Worm (Caenorhabditis elegans) whole organism, mixed stage, embryonic: ENCODE data around the gene gyg-2.

Experiments used
- M03D4.4 ChIP-seq: sonication (generic microtip); optimal IDR thresholded peaks from 2 replicates; lab custom pipeline; 2017; ENCODE audit warnings: mild to moderate bottlenecking, missing genetic modification characterization, missing compliant biosample characterization
- bed-3 ChIP-seq: fragments of 200-800 bp; sonication (Bioruptor generic); optimal IDR thresholded peaks from 3 replicates; lab custom pipeline; 2018; ENCODE audit warnings: mild to moderate bottlenecking, missing genetic modification characterization, moderate library complexity, missing compliant biosample characterization
- blmp-1 ChIP-seq: fragments of 150-350 bp; optimal IDR thresholded peaks from 2 replicates; lab custom pipeline; 2014; ENCODE audit warnings: missing biosample characterization, missing genetic modification characterization
- ceh-39 ChIP-seq: fragments of 150-350 bp; optimal IDR thresholded peaks from 2 replicates; lab custom pipeline; 2014; ENCODE audit warnings: missing biosample characterization, missing genetic modification characterization
- ceh-43 ChIP-seq: fragments of 200-800 bp; sonication (Bioruptor generic); optimal IDR thresholded peaks from 2 replicates; lab custom pipeline; 2018; ENCODE audit warnings: mild to moderate bottlenecking, missing genetic modification characterization, moderate library complexity, missing compliant biosample characterization
- ceh-83 ChIP-seq: fragments of 200-800 bp; sonication (Bioruptor generic); optimal IDR thresholded peaks from 2 replicates; lab custom pipeline; 2018; ENCODE audit warnings: mild to moderate bottlenecking, missing genetic modification characterization, missing compliant biosample characterization
- ces-1 ChIP-seq: fragments of 150-350 bp; optimal IDR thresholded peaks from 2 replicates; lab custom pipeline; 2014; ENCODE audit warnings: missing biosample characterization, missing genetic modification reagents, missing genetic modification characterization
- cnd-1 ChIP-seq: fragments of 200-800 bp; sonication (Bioruptor generic); optimal IDR thresholded peaks from 2 replicates; lab custom pipeline; 2018; ENCODE audit warnings: mild to moderate bottlenecking, missing genetic modification characterization, missing compliant biosample characterization
- drap-1 ChIP-seq: fragments of 200-800 bp; sonication (Bioruptor generic); optimal IDR thresholded peaks from 3 replicates; lab custom pipeline; 2018; ENCODE audit warnings: mild to moderate bottlenecking, missing genetic modification characterization, missing compliant biosample characterization
- elt-1 ChIP-seq: sonication (generic microtip); optimal IDR thresholded peaks from 2 replicates; lab custom pipeline; 2017; ENCODE audit warnings: missing genetic modification characterization, mild to moderate bottlenecking, missing compliant biosample characterization, antibody characterized with exemption, moderate library complexity, borderline replicate concordance; ENCODE audit not compliant: insufficient read depth
- elt-3 ChIP-seq: fragments of 150-350 bp; optimal IDR thresholded peaks from 2 replicates; lab custom pipeline; 2014; ENCODE audit warnings: missing biosample characterization, missing genetic modification characterization
- ham-2 ChIP-seq: fragments of 200-800 bp; sonication (Bioruptor generic); optimal IDR thresholded peaks from 2 replicates; lab custom pipeline; 2018; ENCODE audit warnings: mild to moderate bottlenecking, missing genetic modification characterization, missing compliant biosample characterization
- hlh-1 ChIP-seq: fragments of 150-350 bp; optimal IDR thresholded peaks from 2 replicates; lab custom pipeline; 2014; ENCODE audit warnings: missing biosample characterization, missing genetic modification reagents, missing genetic modification characterization
- lin-13 ChIP-seq: fragments of 150-350 bp; optimal IDR thresholded peaks from 2 replicates; lab custom pipeline; 2014; ENCODE audit warnings: missing biosample characterization, missing genetic modification characterization
- lsy-2 ChIP-seq: fragments of 150-350 bp; optimal IDR thresholded peaks from 2 replicates; lab custom pipeline; 2014; ENCODE audit warnings: missing biosample characterization, missing genetic modification characterization
- mab-5 ChIP-seq: fragments of 150-350 bp; optimal IDR thresholded peaks from 2 replicates; lab custom pipeline; 2014; ENCODE audit warnings: missing biosample characterization, missing genetic modification characterization
- mep-1 ChIP-seq: fragments of 150-350 bp; optimal IDR thresholded peaks from 2 replicates; lab custom pipeline; 2017; ENCODE audit warnings: missing biosample characterization, missing genetic modification reagents, missing genetic modification characterization, inconsistent platforms
- mls-2 ChIP-seq: sonication (generic microtip); optimal IDR thresholded peaks from 2 replicates; lab custom pipeline; 2016; ENCODE audit warnings: mild to moderate bottlenecking, missing genetic modification characterization, moderate library complexity, missing compliant biosample characterization
- nhr-12 ChIP-seq: fragments of 150-350 bp; optimal IDR thresholded peaks from 2 replicates; lab custom pipeline; 2014; ENCODE audit warnings: missing biosample characterization, missing genetic modification characterization
- nhr-2 ChIP-seq: fragments of 150-350 bp; optimal IDR thresholded peaks from 2 replicates; lab custom pipeline; 2014; ENCODE audit warnings: missing biosample characterization, missing genetic modification characterization
- nhr-28 ChIP-seq: fragments of 150-350 bp; optimal IDR thresholded peaks from 2 replicates; lab custom pipeline; 2014; ENCODE audit warnings: missing biosample characterization, missing genetic modification characterization
- nhr-76 ChIP-seq: sonication (generic microtip); optimal IDR thresholded peaks from 2 replicates; lab custom pipeline; 2017; ENCODE audit warnings: missing biosample characterization, missing genetic modification characterization
- pha-4 ChIP-seq: fragments of 150-350 bp; optimal IDR thresholded peaks from 2 replicates; lab custom pipeline; 2018; ENCODE audit warnings: missing biosample characterization, missing genetic modification reagents, missing genetic modification characterization
- sem-2 ChIP-seq: fragments of 200-800 bp; sonication (Bioruptor generic); optimal IDR thresholded peaks from 2 replicates; lab custom pipeline; 2018; ENCODE audit warnings: mild to moderate bottlenecking, missing genetic modification characterization, missing compliant biosample characterization
- sptf-1 ChIP-seq: sonication (generic microtip); optimal IDR thresholded peaks from 2 replicates; lab custom pipeline; 2017; ENCODE audit warnings: mild to moderate bottlenecking, missing genetic modification characterization, moderate library complexity, missing compliant biosample characterization
- unc-120 ChIP-seq: sonication (generic microtip); optimal IDR thresholded peaks from 2 replicates; lab custom pipeline; 2017; ENCODE audit warnings: missing genetic modification characterization, missing compliant biosample characterization; ENCODE audit not compliant: poor library complexity, severe bottlenecking
- unc-39 ChIP-seq: fragments of 150-350 bp; optimal IDR thresholded peaks from 2 replicates; lab custom pipeline; 2014; ENCODE audit warnings: missing biosample characterization, missing genetic modification characterization
- unc-62 ChIP-seq: fragments of 150-350 bp; optimal IDR thresholded peaks from 2 replicates; lab custom pipeline; 2014; ENCODE audit warnings: missing biosample characterization, missing genetic modification reagents, missing genetic modification characterization
- zip-8 ChIP-seq: fragments of 150-350 bp; optimal IDR thresholded peaks from 2 replicates; lab custom pipeline; 2014; ENCODE audit warnings: missing biosample characterization, missing genetic modification characterization
- ztf-11 ChIP-seq: fragments of 150-350 bp; optimal IDR thresholded peaks from 2 replicates; lab custom pipeline; 2014; ENCODE audit warnings: missing biosample characterization, missing genetic modification characterization

gyg-2 gene

ce11 chrV:16752089-16753030, 6.3 kb upstream of the gyg-2 start:
- TF ChIP-seq elt-1, result no peak
- no peak for TF ChIP-seq cnd-1 (tag; lab: Kevin White, UChicago)
- TF ChIP-seq unc-62 (GFP tag; lab: Kevin White, UChicago), result peak; percentile 2
- no peak for TF ChIP-seq ceh-43 (GFP tag; lab: Kevin White, UChicago)
- TF ChIP-seq nhr-76 (tag; lab: Kevin White, UChicago), result no peak
- peak; percentile 59 for TF ChIP-seq ces-1
- TF ChIP-seq nhr-12 (tag; lab: Kevin White, UChicago), result no peak
- TF ChIP-seq mls-2 (tag; lab: Kevin White, UChicago), result no peak
- peak; percentile 19 for TF ChIP-seq drap-1
- no peak for TF ChIP-seq mep-1 (tag; lab: Kevin White, UChicago)
- TF ChIP-seq M03D4.4 (tag; lab: Kevin White, UChicago), result no peak
- no peak for TF ChIP-seq hlh-1 (tag; lab: Kevin White, UChicago)
- TF ChIP-seq bed-3 (GFP tag; lab: Kevin White, UChicago), result no peak
- no peak for TF ChIP-seq unc-39
- TF ChIP-seq ham-2 (GFP tag; lab: Kevin White, UChicago), result no peak
- TF ChIP-seq elt-3 (tag; lab: Kevin White, UChicago), result no peak
- no peak for TF ChIP-seq ztf-11 (tag; lab: Kevin White, UChicago)
- TF ChIP-seq sptf-1 (tag; lab: Kevin White, UChicago), result no peak
- no peak for TF ChIP-seq sem-2
- TF ChIP-seq mab-5 (tag; lab: Kevin White, UChicago), result no peak

ce11 chrV:16749473-16749872, 3.4 kb upstream of the gyg-2 start:
- TF ChIP-seq M03D4.4 (tag; lab: Kevin White, UChicago) (no peak), ces-1 (peak; percentile 84)

ce11 chrV:16747031-16747672, 1.1 kb upstream of the gyg-2 start, which contains the start of gene dkf-2:
Gene dkf-2, plus strand, starts transcription at chrV:16747622.
- TF ChIP-seq sptf-1 (tag; lab: Kevin White, UChicago), result no peak
- TF ChIP-seq zip-8 (tag; lab: Kevin White, UChicago), result no peak
- TF ChIP-seq unc-62 (GFP tag; lab: Kevin White, UChicago), result no peak
- TF ChIP-seq nhr-28 (tag; lab: Kevin White, UChicago), result no peak
- TF ChIP-seq unc-120 (tag; lab: Kevin White, UChicago), result no peak
- TF ChIP-seq mls-2 (tag; lab: Kevin White, UChicago), result no peak
- no peak for TF ChIP-seq ceh-83 (GFP tag; lab: Kevin White, UChicago)
- no peak for TF ChIP-seq pha-4
- TF ChIP-seq mab-5 (tag; lab: Kevin White, UChicago), result no peak
- no peak for TF ChIP-seq sem-2
- no peak for TF ChIP-seq nhr-2 (tag; lab: Kevin White, UChicago)

ce11 chrV:16745214-16745613, 844 bp downstream of the gyg-2 start:
- no peak for TF ChIP-seq sem-2
- no peak for TF ChIP-seq ces-1
- TF ChIP-seq blmp-1 (tag; lab: Kevin White, UChicago), result no peak
- TF ChIP-seq unc-120 (tag; lab: Kevin White, UChicago), result no peak
- TF ChIP-seq drap-1, result no peak

- no peak for TF ChIP-seq elt-1
- TF ChIP-seq ceh-39 (tag; lab: Kevin White, UChicago), result no peak
- no peak for TF ChIP-seq ham-2 (GFP tag; lab: Kevin White, UChicago)
- no peak for TF ChIP-seq sem-2
- no peak for TF ChIP-seq hlh-1 (tag; lab: Kevin White, UChicago)
- no peak for TF ChIP-seq ceh-83 (GFP tag; lab: Kevin White, UChicago)
- TF ChIP-seq mls-2 (tag; lab: Kevin White, UChicago), result no peak
- no peak for TF ChIP-seq mab-5 (tag; lab: Kevin White, UChicago)
- TF ChIP-seq ztf-11 (tag; lab: Kevin White, UChicago), result no peak
- TF ChIP-seq nhr-28 (tag; lab: Kevin White, UChicago), result no peak
- TF ChIP-seq drap-1, result no peak
- no peak for TF ChIP-seq lsy-2 (tag; lab: Kevin White, UChicago)
- no peak for TF ChIP-seq lin-13 (tag; lab: Kevin White, UChicago)
- no peak for TF ChIP-seq nhr-12 (tag; lab: Kevin White, UChicago)
- no peak for TF ChIP-seq sptf-1 (tag; lab: Kevin White, UChicago)
- no peak for TF ChIP-seq ceh-43 (GFP tag; lab: Kevin White, UChicago)
These were observed 1.3 kb downstream of the gyg-2 start for ce11 chrV:16744783-16745182.
